Fruit fly (Drosophila melanogaster): Measurements from ENCODE around the gene Ras64B.

Gene Ras64B

dm6 chr3L:4119636-4120357 is 19.1 kb upstream of the Ras64B start (continued):
- TF ChIP-seq sens (GFP tag) (peak; percentile 46), hkb (optimal IDR thresholded peaks at IDR 0.05) (no peak), hkb (GFP tag; IDR thresholded peaks at IDR 0.05) (0 out of 2 replicates have a peak, but pooled peaks have one; percentile 7), Sry-β (GFP tag; optimal IDR thresholded peaks at IDR 0.05) (peak; percentile 3), Med (GFP tag) (peak; percentile 38), CG10543 (GFP tag; optimal IDR thresholded peaks at IDR 0.05) (peak; percentile 23), pho (GFP tag; optimal IDR thresholded peaks at IDR 0.05) (peak; percentile 8), stwl (tag; optimal IDR thresholded peaks at IDR 0.05) (peak; percentile 39), CG6254 (GFP tag; optimal IDR thresholded peaks at IDR 0.05) (peak; percentile 23), grn (GFP tag; optimal IDR thresholded peaks at IDR 0.05) (peak; percentile 88), CG12769 (tag; optimal IDR thresholded peaks at IDR 0.05) (peak; percentile 63), CG43689 (GFP tag; IDR thresholded peaks at IDR 0.05) (no peak), CG31388 (GFP tag; optimal IDR thresholded peaks at IDR 0.05) (no peak), bigmax (GFP tag; optimal IDR thresholded peaks at IDR 0.05) (no peak), Hr78 (GFP tag; optimal IDR thresholded peaks at IDR 0.05) (peak in 1 of 2 experiments; percentile 76), zfh2 (GFP tag; optimal IDR thresholded peaks at IDR 0.05) (no peak), CG5245 (GFP tag; optimal IDR thresholded peaks at IDR 0.05) (no peak), CG12071 (GFP tag; optimal IDR thresholded peaks at IDR 0.05) (peak; percentile 14), ara (GFP tag; IDR thresholded peaks at IDR 0.05) (0 out of 2 replicates have a peak, but pooled peaks have one; percentile 20), Dip3 (GFP tag; optimal IDR thresholded peaks at IDR 0.05) (no peak), CG2199 (GFP tag; IDR thresholded peaks at IDR 0.05) (0 out of 3 replicates have a peak, but pooled peaks have one; percentile 49), CG5180 (GFP tag; optimal IDR thresholded peaks at IDR 0.05) (no peak), ham (GFP tag; IDR thresholded peaks at IDR 0.05) (no peak), pros (GFP tag; optimal IDR thresholded peaks at IDR 0.05) (peak; percentile 39), crol (GFP tag; IDR thresholded peaks at IDR 0.05) (0 out of 2 replicates have a peak, but pooled peaks have one; percentile 12), kni (GFP tag; optimal IDR thresholded peaks at IDR 0.05) (peak; percentile 95), exex (tag; optimal IDR thresholded peaks at IDR 0.05) (peak; percentile 49), bsh (GFP tag; optimal IDR thresholded peaks at IDR 0.05) (peak in 1 of 2 experiments; percentile 3), cg (GFP tag; optimal IDR thresholded peaks at IDR 0.05) (peak; percentile 38), NC2β (GFP tag; optimal IDR thresholded peaks at IDR 0.05) (no peak), CG15011 (GFP tag; optimal IDR thresholded peaks at IDR 0.05) (no peak), CG6689 (GFP tag; IDR thresholded peaks at IDR 0.05) (0 out of 2 replicates have a peak, but pooled peaks have one; percentile 11), al (GFP tag; IDR thresholded peaks at IDR 0.05) (no peak), mam (GFP tag; optimal IDR thresholded peaks at IDR 0.05) (no peak), mirr (GFP tag; optimal IDR thresholded peaks at IDR 0.05) (peak; percentile 71), Deaf1 (tag; optimal IDR thresholded peaks at IDR 0.05) (no peak), CoRest (tag; optimal IDR thresholded peaks at IDR 0.05) (no peak), Ets65A (GFP tag) (peak; percentile 32), otp (GFP tag; IDR thresholded peaks at IDR 0.05) (peak; percentile 50; the same call in 1 of the 3 replicates), bab2 (GFP tag; optimal IDR thresholded peaks at IDR 0.05) (peak; percentile 11), grau (tag; optimal IDR thresholded peaks at IDR 0.05) (peak; percentile 82), phol (tag; optimal IDR thresholded peaks at IDR 0.05) (peak; percentile 21), Hey (tag; optimal IDR thresholded peaks at IDR 0.05) (peak; percentile 77), so (GFP tag; IDR thresholded peaks at IDR 0.05) (0 out of 3 replicates have a peak, but pooled peaks have one; percentile 11), lov (optimal IDR thresholded peaks at IDR 0.05) (no peak), lov (GFP tag; IDR thresholded peaks at IDR 0.05) (0 out of 3 replicates have a peak, but pooled peaks have one; percentile 7), gem (tag; optimal IDR thresholded peaks at IDR 0.05) (peak; percentile 17), CG6813 (GFP tag; optimal IDR thresholded peaks at IDR 0.05) (peak; percentile 23), CG11504 (tag; optimal IDR thresholded peaks at IDR 0.05) (peak; percentile 7)

Measured in whole organism, embryonic.